Worm (Caenorhabditis elegans): ENCODE results near the gene srh-136.

srh-136 gene

ce11 chrV:16447735-16448134, 49.7 kb downstream of the srh-136 start, which contains the start of gene T08G3.13 (continued):
- TF ChIP-seq madf-5 (GFP tag; IDR thresholded peaks at IDR 0.05): no peak
- TF ChIP-seq nhr-76 (tag; optimal IDR thresholded peaks at IDR 0.05): no peak
- no peak for TF ChIP-seq ZK546.5 (tag; optimal IDR thresholded peaks at IDR 0.05)

DNA sequence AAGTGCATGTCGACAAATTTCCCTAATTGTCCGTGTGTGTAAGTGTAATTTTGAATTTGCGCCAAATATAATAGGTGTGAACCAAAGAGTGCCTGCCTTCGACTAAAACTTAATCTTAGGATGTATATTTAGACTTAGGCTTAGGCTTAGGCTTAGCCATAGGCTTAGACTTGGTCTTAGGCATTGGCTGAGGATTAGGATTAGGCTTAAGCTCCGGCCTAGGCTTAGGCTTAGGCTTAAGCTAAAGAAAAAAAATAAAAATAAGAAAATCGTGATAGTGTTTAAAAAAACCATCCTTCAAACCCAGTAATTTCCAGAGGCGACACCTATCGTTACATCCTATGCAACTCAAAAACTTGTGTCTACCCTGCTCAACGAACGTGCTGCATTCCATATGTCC, 51.2 kb downstream of the srh-136 start:
- TF ChIP-seq snpc-1.2 (GFP tag; IDR thresholded peaks at IDR 0.05) (no peak), hif-1 (tag; optimal IDR thresholded peaks at IDR 0.05) (no peak), zip-11 (GFP tag; IDR thresholded peaks at IDR 0.05) (no peak), daf-8 (GFP tag; IDR thresholded peaks at IDR 0.05) (no peak), aha-1 (tag) (no peak), zfp-2 (tag; optimal IDR thresholded peaks at IDR 0.05) (no peak), Y48G9A.11 (GFP tag; IDR thresholded peaks at IDR 0.05) (no peak), ama-1 (optimal IDR thresholded peaks at IDR 0.05) (no peak), saeg-2 (GFP tag; IDR thresholded peaks at IDR 0.05) (no peak), php-3 (GFP tag; IDR thresholded peaks at IDR 0.05) (no peak), ZK337.2 (GFP tag; IDR thresholded peaks at IDR 0.05) (no peak), F49E8.2 (tag; optimal IDR thresholded peaks at IDR 0.05; ENCODE audit: borderline replicate concordance) (no peak), madf-9 (GFP tag; conservative IDR thresholded peaks at IDR 0.05) (no peak), F44E2.7 (GFP tag; IDR thresholded peaks at IDR 0.05) (no peak), ceh-20 (GFP tag; IDR thresholded peaks at IDR 0.05) (no peak), ceh-28 (tag; optimal IDR thresholded peaks at IDR 0.05) (no peak), zip-2 (tag; optimal IDR thresholded peaks at IDR 0.05) (no peak), ztf-11 (tag; optimal IDR thresholded peaks at IDR 0.05) (no peak), ceh-62 (tag; optimal IDR thresholded peaks at IDR 0.05) (no peak), daf-12 (tag; optimal IDR thresholded peaks at IDR 0.05) (no peak)

Measured in whole organism, L4 larva.